Worm (Caenorhabditis elegans) whole organism, dauer: ENCODE data around the gene wht-8.

Source experiments
- unc-62 ChIP-seq: sonication (generic microtip); optimal IDR thresholded peaks from 2 replicates; lab custom pipeline; 2017; ENCODE audit warnings: missing biosample characterization, missing genetic modification reagents, missing genetic modification characterization

wht-8 gene

ce11 chrIII:11218150-11218841, at the start of gene wht-8, which contains the start of gene tbx-34:
TSS of gene wht-8 (plus strand) at chrIII:11218791.
TSS of gene tbx-34 (minus strand) at chrIII:11218250.
- TF ChIP-seq unc-62 (GFP tag; lab: Kevin White, UChicago) = no peak

- no peak for TF ChIP-seq unc-62 (GFP tag; lab: Kevin White, UChicago)
These were observed 48.9 kb upstream of the wht-8 start for ce11 chrIII:11169680-11170079.

- TF ChIP-seq unc-62 (GFP tag; lab: Kevin White, UChicago) = no peak
These were observed 48.1 kb upstream of the wht-8 start for ce11 chrIII:11170509-11170908.

ce11 chrIII:11172232-11172713, 46.3 kb upstream of the wht-8 start:
- TF ChIP-seq unc-62 (GFP tag; lab: Kevin White, UChicago) = no peak

- TF ChIP-seq unc-62 (GFP tag; lab: Kevin White, UChicago) = no peak
These were observed 42.9 kb upstream of the wht-8 start for ce11 chrIII:11175642-11176217.

ce11 chrIII:11185483-11186115, 33.0 kb upstream of the wht-8 start:
- no peak for TF ChIP-seq unc-62 (GFP tag; lab: Kevin White, UChicago)

ce11 chrIII:11188132-11188531, 30.5 kb upstream of the wht-8 start:
- TF ChIP-seq unc-62 (GFP tag; lab: Kevin White, UChicago) = no peak

- TF ChIP-seq unc-62 (GFP tag; lab: Kevin White, UChicago) = no peak
These were observed 25.3 kb upstream of the wht-8 start for ce11 chrIII:11193251-11193650.

- TF ChIP-seq unc-62 (GFP tag; lab: Kevin White, UChicago) = no peak
These were observed 24.5 kb upstream of the wht-8 start for ce11 chrIII:11194123-11194522.

ce11 chrIII:11195140-11195539, 23.5 kb upstream of the wht-8 start, which contains the start of gene tra-1:
TSS of gene tra-1 (minus strand) at chrIII:11195201.
- no peak for TF ChIP-seq unc-62 (GFP tag; lab: Kevin White, UChicago)

- no peak for TF ChIP-seq unc-62 (GFP tag; lab: Kevin White, UChicago)
These were observed 23.0 kb upstream of the wht-8 start for ce11 chrIII:11195553-11195952.

- no peak for TF ChIP-seq unc-62 (GFP tag; lab: Kevin White, UChicago)
These were observed 21.3 kb upstream of the wht-8 start for ce11 chrIII:11197327-11197726.

- TF ChIP-seq unc-62 (GFP tag; lab: Kevin White, UChicago) = no peak
These were observed 17.6 kb upstream of the wht-8 start for ce11 chrIII:11200879-11201518.

ce11 chrIII:11202992-11203391, 15.6 kb upstream of the wht-8 start:
- no peak for TF ChIP-seq unc-62 (GFP tag; lab: Kevin White, UChicago)

ce11 chrIII:11206875-11207274, 11.7 kb upstream of the wht-8 start:
- no peak for TF ChIP-seq unc-62 (GFP tag; lab: Kevin White, UChicago)

ce11 chrIII:11207825-11208224, 10.8 kb upstream of the wht-8 start:
- no peak for TF ChIP-seq unc-62 (GFP tag; lab: Kevin White, UChicago)
